Worm (Caenorhabditis elegans): ENCODE data around the gene sgca-1.

DNA sequence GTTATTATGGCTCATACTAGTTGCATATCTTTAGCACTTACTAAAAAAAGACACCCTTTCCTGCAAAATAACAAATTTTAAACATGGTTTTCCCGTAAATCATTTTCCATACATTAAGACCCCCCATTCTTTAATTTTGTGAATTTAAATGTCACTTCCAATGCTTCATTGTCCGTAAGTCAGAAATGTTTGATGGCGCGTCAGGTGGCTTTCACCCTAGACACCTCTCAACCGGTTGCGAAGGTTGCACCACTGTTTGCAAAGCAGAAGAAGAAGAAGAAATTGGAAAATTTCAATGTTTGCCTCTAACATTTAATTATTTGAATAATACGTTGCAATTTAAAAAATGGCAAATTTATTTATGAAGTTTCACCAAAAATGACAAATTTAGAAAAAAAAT lies 12.2 kb upstream of the sgca-1 start:
- TF ChIP-seq egl-27 (tag; optimal IDR thresholded peaks at IDR 0.05) (no peak), nhr-84 (tag; optimal IDR thresholded peaks at IDR 0.05) (no peak), ceh-63 (GFP tag; optimal IDR thresholded peaks at IDR 0.05) (no peak), lin-39 (tag; optimal IDR thresholded peaks at IDR 0.05) (no peak), hpl-2 (GFP tag; optimal IDR thresholded peaks at IDR 0.05) (no peak), unc-86 (tag; optimal IDR thresholded peaks at IDR 0.05) (no peak), ztf-4 (tag; optimal IDR thresholded peaks at IDR 0.05) (no peak), sox-4 (tag; optimal IDR thresholded peaks at IDR 0.05) (no peak), elt-3 (tag; optimal IDR thresholded peaks at IDR 0.05) (no peak), lsy-2 (tag; optimal IDR thresholded peaks at IDR 0.05) (no peak), nhr-90 (tag; optimal IDR thresholded peaks at IDR 0.05; ENCODE audit: poor library complexity) (no peak), nhr-28 (tag; optimal IDR thresholded peaks at IDR 0.05) (no peak), nhr-77 (tag; optimal IDR thresholded peaks at IDR 0.05) (no peak), jun-1 (tag; optimal IDR thresholded peaks at IDR 0.05) (no peak)

All from whole organism, L1 larva.